Worm (Caenorhabditis elegans) whole organism, L4 larva: ENCODE data around the gene dod-17.
A peak's percentile ranks its signal among the peaks of the same experiment; 100 is the strongest.

Experiments used
- R02D3.7 ChIP-seq: fragments of 150-350 bp; sonication (generic microtip); optimal IDR thresholded peaks from 3 replicates; lab custom pipeline; 2014; ENCODE audit warnings: missing biosample characterization, missing genetic modification characterization
- aly-2 ChIP-seq: sonication (generic microtip); optimal IDR thresholded peaks from 2 replicates; lab custom pipeline; 2018; ENCODE audit warnings: missing biosample characterization, missing genetic modification characterization
- egl-27 ChIP-seq: sonication (generic microtip); optimal IDR thresholded peaks from 3 replicates; lab custom pipeline; 2017; ENCODE audit warnings: missing biosample characterization, missing genetic modification reagents, missing genetic modification characterization
- hmg-1.1 ChIP-seq: fragments of 200-800 bp; sonication (Bioruptor generic); IDR thresholded peaks from 2 replicates; pipeline ENCODE4 v1.3.6; 2022; ENCODE audit warnings: missing genetic modification reagents, missing genetic modification characterization, missing compliant biosample characterization
- lsy-2 ChIP-seq, 2 experiments: fragments of 150-350 bp in 1 of 2; sonication (generic microtip) in 1 of 2; optimal IDR thresholded peaks; 2 replicates each; lab custom pipeline; 2014 to 2017; ENCODE audit warnings: missing biosample characterization in 2 of 2, missing genetic modification characterization in 2 of 2
- mdt-29 ChIP-seq: fragments of 200-800 bp; sonication (Bioruptor generic); IDR thresholded peaks from 2 replicates; pipeline ENCODE4 v1.3.6; 2022; ENCODE audit warnings: missing genetic modification reagents, missing genetic modification characterization, missing compliant biosample characterization
- mes-2 ChIP-seq: sonication (generic microtip); optimal IDR thresholded peaks from 2 replicates; lab custom pipeline; 2016; ENCODE audit warnings: missing genotype, mild to moderate bottlenecking, missing genetic modification characterization, missing compliant biosample characterization; ENCODE audit not compliant: poor library complexity, severe bottlenecking
- nhr-10 ChIP-seq: fragments of 150-350 bp; optimal IDR thresholded peaks from 2 replicates; lab custom pipeline; 2014; ENCODE audit warnings: missing biosample characterization, missing genetic modification characterization
- nhr-6 ChIP-seq: fragments of 150-350 bp; optimal IDR thresholded peaks from 2 replicates; lab custom pipeline; 2014; ENCODE audit warnings: missing biosample characterization, missing genetic modification characterization
- pha-4 ChIP-seq, 2 experiments: fragments of 150-350 bp in 1 of 2; fragments of 200-800 bp in 1 of 2; sonication (Bioruptor generic) in 1 of 2; IDR thresholded peaks in 1 of 2; optimal IDR thresholded peaks in 1 of 2; 2 replicates each; pipeline versions ENCODE4 v1.3.6 to Lab custom; 2014 to 2022; ENCODE audit warnings: missing genetic modification characterization in 2 of 2, missing genetic modification reagents in 2 of 2, missing biosample characterization in 1 of 2, missing compliant biosample characterization in 1 of 2
- snpc-4 ChIP-seq: fragments of 150-350 bp; optimal IDR thresholded peaks from 2 replicates; lab custom pipeline; 2014; ENCODE audit warnings: missing biosample characterization, missing genetic modification characterization
- tag-97 ChIP-seq: fragments of 200-800 bp; sonication (Bioruptor generic); IDR thresholded peaks from 2 replicates; pipeline ENCODE4 v1.3.6; 2022; ENCODE audit warnings: missing genetic modification characterization, missing compliant biosample characterization
- ztf-7 ChIP-seq: fragments of 150-350 bp; optimal IDR thresholded peaks from 2 replicates; lab custom pipeline; 2014; ENCODE audit warnings: missing biosample characterization, missing genetic modification characterization

- TF ChIP-seq mes-2 (tag; lab: Kevin White, UChicago) (peak; percentile 20), R02D3.7 (no peak), nhr-10 (no peak), lsy-2 (tag; optimal IDR thresholded peaks at IDR 0.05; lab: Kevin White, UChicago) (no peak), hmg-1.1 (GFP tag; lab: Robert Waterston, UW) (no peak), pha-4 (GFP tag; IDR thresholded peaks at IDR 0.05; lab: Robert Waterston, UW) (no peak), pha-4 (tag; optimal IDR thresholded peaks at IDR 0.05; lab: Kevin White, UChicago) (no peak), tag-97 (GFP tag; lab: Robert Waterston, UW) (no peak), snpc-4 (no peak), egl-27 (tag; lab: Kevin White, UChicago) (no peak), mdt-29 (GFP tag; lab: Robert Waterston, UW) (no peak), nhr-6 (tag; lab: Kevin White, UChicago) (no peak), ztf-7 (no peak), aly-2 (tag; lab: Kevin White, UChicago) (no peak)
These were observed 37.1 kb downstream of the dod-17 start for ce11 chrIV:13013231-13013630.
